Worm (Caenorhabditis elegans) whole organism, mixed stage, embryonic: Measurements from ENCODE around the gene F48G7.4.

Experiments
- M03D4.4 ChIP-seq: sonication (generic microtip); optimal IDR thresholded peaks from 2 replicates; lab custom pipeline; 2017; ENCODE audit warnings: mild to moderate bottlenecking, missing genetic modification characterization, missing compliant biosample characterization
- bed-3 ChIP-seq: fragments of 200-800 bp; sonication (Bioruptor generic); optimal IDR thresholded peaks from 3 replicates; lab custom pipeline; 2018; ENCODE audit warnings: mild to moderate bottlenecking, missing genetic modification characterization, moderate library complexity, missing compliant biosample characterization
- blmp-1 ChIP-seq: fragments of 150-350 bp; optimal IDR thresholded peaks from 2 replicates; lab custom pipeline; 2014; ENCODE audit warnings: missing biosample characterization, missing genetic modification characterization
- ceh-43 ChIP-seq: fragments of 200-800 bp; sonication (Bioruptor generic); optimal IDR thresholded peaks from 2 replicates; lab custom pipeline; 2018; ENCODE audit warnings: mild to moderate bottlenecking, missing genetic modification characterization, moderate library complexity, missing compliant biosample characterization
- ceh-83 ChIP-seq: fragments of 200-800 bp; sonication (Bioruptor generic); optimal IDR thresholded peaks from 2 replicates; lab custom pipeline; 2018; ENCODE audit warnings: mild to moderate bottlenecking, missing genetic modification characterization, missing compliant biosample characterization
- ces-1 ChIP-seq: fragments of 150-350 bp; optimal IDR thresholded peaks from 2 replicates; lab custom pipeline; 2014; ENCODE audit warnings: missing biosample characterization, missing genetic modification reagents, missing genetic modification characterization
- drap-1 ChIP-seq: fragments of 200-800 bp; sonication (Bioruptor generic); optimal IDR thresholded peaks from 3 replicates; lab custom pipeline; 2018; ENCODE audit warnings: mild to moderate bottlenecking, missing genetic modification characterization, missing compliant biosample characterization
- elt-1 ChIP-seq: sonication (generic microtip); optimal IDR thresholded peaks from 2 replicates; lab custom pipeline; 2017; ENCODE audit warnings: missing genetic modification characterization, mild to moderate bottlenecking, missing compliant biosample characterization, antibody characterized with exemption, moderate library complexity, borderline replicate concordance; ENCODE audit not compliant: insufficient read depth
- elt-3 ChIP-seq: fragments of 150-350 bp; optimal IDR thresholded peaks from 2 replicates; lab custom pipeline; 2014; ENCODE audit warnings: missing biosample characterization, missing genetic modification characterization
- flh-1 ChIP-seq: fragments of 200-800 bp; sonication (Bioruptor generic); optimal IDR thresholded peaks from 2 replicates; lab custom pipeline; 2018; ENCODE audit warnings: mild to moderate bottlenecking, missing genetic modification characterization, moderate library complexity, missing compliant biosample characterization
- ham-2 ChIP-seq: fragments of 200-800 bp; sonication (Bioruptor generic); optimal IDR thresholded peaks from 2 replicates; lab custom pipeline; 2018; ENCODE audit warnings: mild to moderate bottlenecking, missing genetic modification characterization, missing compliant biosample characterization
- lin-13 ChIP-seq: fragments of 150-350 bp; optimal IDR thresholded peaks from 2 replicates; lab custom pipeline; 2014; ENCODE audit warnings: missing biosample characterization, missing genetic modification characterization
- lin-32 ChIP-seq: fragments of 200-800 bp; sonication (Bioruptor generic); optimal IDR thresholded peaks from 2 replicates; lab custom pipeline; 2018; ENCODE audit warnings: mild to moderate bottlenecking, missing genetic modification characterization, missing compliant biosample characterization
- mab-5 ChIP-seq: fragments of 150-350 bp; optimal IDR thresholded peaks from 2 replicates; lab custom pipeline; 2014; ENCODE audit warnings: missing biosample characterization, missing genetic modification characterization
- mep-1 ChIP-seq: fragments of 150-350 bp; optimal IDR thresholded peaks from 2 replicates; lab custom pipeline; 2017; ENCODE audit warnings: missing biosample characterization, missing genetic modification reagents, missing genetic modification characterization, inconsistent platforms
- mls-2 ChIP-seq: sonication (generic microtip); optimal IDR thresholded peaks from 2 replicates; lab custom pipeline; 2016; ENCODE audit warnings: mild to moderate bottlenecking, missing genetic modification characterization, moderate library complexity, missing compliant biosample characterization
- nhr-12 ChIP-seq: fragments of 150-350 bp; optimal IDR thresholded peaks from 2 replicates; lab custom pipeline; 2014; ENCODE audit warnings: missing biosample characterization, missing genetic modification characterization
- nhr-2 ChIP-seq: fragments of 150-350 bp; optimal IDR thresholded peaks from 2 replicates; lab custom pipeline; 2014; ENCODE audit warnings: missing biosample characterization, missing genetic modification characterization
- nhr-237 ChIP-seq: fragments of 150-350 bp; optimal IDR thresholded peaks from 2 replicates; lab custom pipeline; 2014; ENCODE audit warnings: missing biosample characterization, missing genetic modification characterization
- nhr-28 ChIP-seq: fragments of 150-350 bp; optimal IDR thresholded peaks from 2 replicates; lab custom pipeline; 2014; ENCODE audit warnings: missing biosample characterization, missing genetic modification characterization
- nhr-76 ChIP-seq: sonication (generic microtip); optimal IDR thresholded peaks from 2 replicates; lab custom pipeline; 2017; ENCODE audit warnings: missing biosample characterization, missing genetic modification characterization
- pha-4 ChIP-seq: fragments of 150-350 bp; optimal IDR thresholded peaks from 2 replicates; lab custom pipeline; 2018; ENCODE audit warnings: missing biosample characterization, missing genetic modification reagents, missing genetic modification characterization
- sem-2 ChIP-seq: fragments of 200-800 bp; sonication (Bioruptor generic); optimal IDR thresholded peaks from 2 replicates; lab custom pipeline; 2018; ENCODE audit warnings: mild to moderate bottlenecking, missing genetic modification characterization, missing compliant biosample characterization
- snpc-4 ChIP-seq: fragments of 150-350 bp; optimal IDR thresholded peaks from 2 replicates; lab custom pipeline; 2014; ENCODE audit warnings: missing biosample characterization, missing genetic modification characterization
- tbx-8 ChIP-seq: fragments of 200-800 bp; sonication (Bioruptor generic); optimal IDR thresholded peaks from 2 replicates; lab custom pipeline; 2018; ENCODE audit warnings: mild to moderate bottlenecking, missing genetic modification characterization, moderate library complexity, missing compliant biosample characterization
- unc-120 ChIP-seq: sonication (generic microtip); optimal IDR thresholded peaks from 2 replicates; lab custom pipeline; 2017; ENCODE audit warnings: missing genetic modification characterization, missing compliant biosample characterization; ENCODE audit not compliant: poor library complexity, severe bottlenecking
- unc-39 ChIP-seq: fragments of 150-350 bp; optimal IDR thresholded peaks from 2 replicates; lab custom pipeline; 2014; ENCODE audit warnings: missing biosample characterization, missing genetic modification characterization
- unc-62 ChIP-seq: fragments of 150-350 bp; optimal IDR thresholded peaks from 2 replicates; lab custom pipeline; 2014; ENCODE audit warnings: missing biosample characterization, missing genetic modification reagents, missing genetic modification characterization
- ztf-11 ChIP-seq: fragments of 150-350 bp; optimal IDR thresholded peaks from 2 replicates; lab custom pipeline; 2014; ENCODE audit warnings: missing biosample characterization, missing genetic modification characterization

Gene F48G7.4

DNA sequence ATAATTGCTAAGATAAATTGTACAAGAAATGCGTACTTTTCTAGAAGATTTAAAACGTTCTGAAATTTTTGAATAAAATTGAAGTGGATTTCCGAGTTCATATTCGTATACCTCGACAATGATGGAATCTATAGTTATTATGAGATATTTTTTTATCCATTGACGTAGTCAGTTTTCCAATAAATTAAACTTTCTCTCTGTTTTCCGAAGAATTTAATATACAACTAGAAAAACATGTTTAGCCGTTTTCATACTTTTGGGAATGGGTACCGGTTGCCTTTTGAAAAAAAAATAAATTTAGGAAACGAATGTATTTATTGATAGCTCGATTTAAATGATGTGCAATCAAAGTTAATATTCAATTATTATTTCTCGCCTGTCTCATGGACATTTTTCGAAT is 10.4 kb upstream of the F48G7.4 start, which contains the start of gene srw-109:
srw-109 (minus strand) TSS at position 101 of the 400 bp plus-strand sequence.
- TF ChIP-seq nhr-237 (no peak), nhr-28 (no peak), ztf-11 (no peak), ham-2 (GFP tag; lab: Kevin White, UChicago) (no peak), mab-5 (tag; lab: Kevin White, UChicago) (no peak), lin-13 (tag; lab: Kevin White, UChicago) (no peak), ceh-83 (GFP tag; lab: Kevin White, UChicago) (no peak), drap-1 (no peak)

- no peak for TF ChIP-seq snpc-4 (tag; lab: Kevin White, UChicago)
- TF ChIP-seq unc-39 (tag; lab: Kevin White, UChicago) = no peak
- no peak for TF ChIP-seq elt-1 (tag; lab: Kevin White, UChicago)
- TF ChIP-seq flh-1 = no peak
- no peak for TF ChIP-seq M03D4.4 (tag; lab: Kevin White, UChicago)
- TF ChIP-seq mep-1 = no peak
- no peak for TF ChIP-seq nhr-76 (tag; lab: Kevin White, UChicago)
- TF ChIP-seq nhr-12 (tag; lab: Kevin White, UChicago) = no peak
- no peak for TF ChIP-seq unc-120 (tag; lab: Kevin White, UChicago)
- no peak for TF ChIP-seq unc-62 (GFP tag; lab: Kevin White, UChicago)
- TF ChIP-seq mls-2 = no peak
- no peak for TF ChIP-seq tbx-8 (GFP tag; lab: Kevin White, UChicago)
Measured at ce11 chrV:609671-610070, 9.6 kb upstream of the F48G7.4 start, which contains the start of gene srlf-36. srlf-36 (minus strand) TSS chrV:609771.

- TF ChIP-seq pha-4 (tag; lab: Kevin White, UChicago) (no peak), elt-1 (tag; lab: Kevin White, UChicago) (no peak), elt-3 (tag; lab: Kevin White, UChicago) (no peak), nhr-12 (tag; lab: Kevin White, UChicago) (no peak), ces-1 (GFP tag; lab: Kevin White, UChicago) (no peak), tbx-8 (GFP tag; lab: Kevin White, UChicago) (no peak), mab-5 (tag; lab: Kevin White, UChicago) (no peak), nhr-237 (no peak), blmp-1 (tag; lab: Kevin White, UChicago) (no peak), unc-120 (tag; lab: Kevin White, UChicago) (no peak), mep-1 (no peak), sem-2 (no peak), lin-32 (GFP tag; lab: Kevin White, UChicago) (no peak), M03D4.4 (tag; lab: Kevin White, UChicago) (no peak), nhr-28 (no peak), snpc-4 (tag; lab: Kevin White, UChicago) (no peak)
Measured at ce11 chrV:610217-610616, 9.0 kb upstream of the F48G7.4 start, which contains the start of gene nhr-90. nhr-90 (plus strand) TSS chrV:610512.

DNA sequence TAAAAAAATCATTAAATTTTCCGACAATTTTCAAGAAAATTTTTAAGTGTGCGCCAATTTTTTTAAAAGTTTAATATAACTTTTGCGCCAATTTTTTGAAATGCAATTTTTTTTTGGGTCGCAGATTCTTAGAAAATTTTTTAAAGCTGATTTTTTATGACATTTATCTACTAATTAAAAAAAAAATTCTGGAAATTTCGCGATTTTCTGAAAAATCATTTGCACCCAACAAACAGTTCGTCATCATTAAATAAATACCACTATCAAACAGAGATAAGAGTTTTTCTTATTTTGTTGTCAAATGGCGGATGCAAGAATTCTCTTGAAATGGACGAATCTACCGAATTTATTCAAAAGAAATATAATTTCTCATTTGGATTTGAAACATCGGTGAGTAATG is 4.0 kb upstream of the F48G7.4 start, which contains the start of gene F48G7.13:
F48G7.13 (plus strand) TSS at position 301 of the 400 bp plus-strand sequence.
- TF ChIP-seq blmp-1 (tag; lab: Kevin White, UChicago) = no peak
- no peak for TF ChIP-seq unc-39 (tag; lab: Kevin White, UChicago)

ce11 chrV:617917-618316 is 1.3 kb upstream of the F48G7.4 start:
- no peak for TF ChIP-seq ceh-43
- TF ChIP-seq nhr-2 (tag; lab: Kevin White, UChicago) = no peak
- no peak for TF ChIP-seq sem-2
- no peak for TF ChIP-seq unc-39 (tag; lab: Kevin White, UChicago)
- TF ChIP-seq flh-1 = no peak
- TF ChIP-seq tbx-8 (GFP tag; lab: Kevin White, UChicago) = no peak
- TF ChIP-seq elt-3 (tag; lab: Kevin White, UChicago) = no peak
- no peak for TF ChIP-seq bed-3 (GFP tag; lab: Kevin White, UChicago)
- TF ChIP-seq ztf-11 = no peak
- no peak for TF ChIP-seq mab-5 (tag; lab: Kevin White, UChicago)
- no peak for TF ChIP-seq ceh-83 (GFP tag; lab: Kevin White, UChicago)
- no peak for TF ChIP-seq unc-62 (GFP tag; lab: Kevin White, UChicago)
- TF ChIP-seq unc-120 (tag; lab: Kevin White, UChicago) = no peak
- TF ChIP-seq elt-1 (tag; lab: Kevin White, UChicago) = no peak
